Worm (Caenorhabditis elegans) whole organism, L2 larva: Measurements from ENCODE around the gene ndnf-1.

Experiments used
- R02D3.7 ChIP-seq: fragments of 150-350 bp; optimal IDR thresholded peaks from 2 replicates; lab custom pipeline; 2014; ENCODE audit warnings: missing biosample characterization, missing genetic modification characterization
- crh-2 ChIP-seq: sonication (generic microtip); optimal IDR thresholded peaks from 2 replicates; lab custom pipeline; 2017; ENCODE audit warnings: missing biosample characterization, missing genetic modification characterization
- elt-1 ChIP-seq: fragments of 150-350 bp; optimal IDR thresholded peaks from 2 replicates; lab custom pipeline; 2014; ENCODE audit warnings: missing biosample characterization, missing genetic modification characterization
- lin-39 ChIP-seq: fragments of 150-350 bp; optimal IDR thresholded peaks from 2 replicates; lab custom pipeline; 2014; ENCODE audit warnings: missing biosample characterization, missing genetic modification reagents, missing genetic modification characterization
- nhr-10 ChIP-seq: sonication (generic microtip); optimal IDR thresholded peaks from 2 replicates; lab custom pipeline; 2017; ENCODE audit warnings: missing biosample characterization, missing genetic modification characterization
- nhr-11 ChIP-seq: fragments of 150-350 bp; optimal IDR thresholded peaks from 2 replicates; lab custom pipeline; 2014; ENCODE audit warnings: missing biosample characterization, missing genetic modification characterization
- nhr-12 ChIP-seq: fragments of 150-350 bp; optimal IDR thresholded peaks from 2 replicates; lab custom pipeline; 2014; ENCODE audit warnings: missing biosample characterization, missing genetic modification characterization
- nhr-129 ChIP-seq: fragments of 150-350 bp; optimal IDR thresholded peaks from 2 replicates; lab custom pipeline; 2014; ENCODE audit warnings: missing biosample characterization, missing genetic modification characterization
- nhr-23 ChIP-seq: fragments of 150-350 bp; optimal IDR thresholded peaks from 2 replicates; lab custom pipeline; 2014; ENCODE audit warnings: missing biosample characterization, missing genetic modification reagents, missing genetic modification characterization
- nhr-237 ChIP-seq: fragments of 150-350 bp; optimal IDR thresholded peaks from 2 replicates; lab custom pipeline; 2014; ENCODE audit warnings: missing biosample characterization, missing genetic modification characterization
- sem-4 ChIP-seq: fragments of 150-350 bp; optimal IDR thresholded peaks from 2 replicates; lab custom pipeline; 2014; ENCODE audit warnings: missing biosample characterization, missing genetic modification reagents, missing genetic modification characterization
- skn-1 ChIP-seq: sonication (generic microtip); optimal IDR thresholded peaks from 2 replicates; lab custom pipeline; 2017; ENCODE audit warnings: missing biosample characterization, missing genetic modification characterization
- unc-55 ChIP-seq: fragments of 150-350 bp; sonication (generic microtip); optimal IDR thresholded peaks from 3 replicates; lab custom pipeline; 2014; ENCODE audit warnings: missing biosample characterization, missing genetic modification reagents, missing genetic modification characterization

ce11 chrIV:3066834-3067233, 38.1 kb upstream of the ndnf-1 start, which contains the start of gene Y67D8C.7:
- TF ChIP-seq nhr-12 = no peak
- TF ChIP-seq nhr-129 (tag; lab: Kevin White, UChicago) = no peak
- TF ChIP-seq nhr-237 (tag; lab: Kevin White, UChicago) = no peak
- no peak for TF ChIP-seq skn-1 (tag; lab: Kevin White, UChicago)
- no peak for TF ChIP-seq unc-55 (GFP tag; lab: Kevin White, UChicago)
- TF ChIP-seq crh-2 (tag; lab: Kevin White, UChicago) = no peak
- no peak for TF ChIP-seq nhr-10 (tag; lab: Kevin White, UChicago)
- no peak for TF ChIP-seq nhr-23 (tag; lab: Kevin White, UChicago)
- no peak for TF ChIP-seq lin-39
- no peak for TF ChIP-seq elt-1 (tag; lab: Kevin White, UChicago)
- no peak for TF ChIP-seq R02D3.7 (tag; lab: Kevin White, UChicago)
- no peak for TF ChIP-seq sem-4
- no peak for TF ChIP-seq nhr-11
